Fruit fly (Drosophila melanogaster) whole organism, embryonic: ENCODE results near the gene p24-1.

Experiments
- Abd-B ChIP-seq: fragments of 200-800 bp; sonication (Bioruptor generic); optimal IDR thresholded peaks from 2 replicates; lab custom pipeline; 2018; ENCODE audit warnings: missing biosample characterization, mild to moderate bottlenecking, missing genetic modification characterization, moderate library complexity
- CG10147 ChIP-seq: fragments of 200-800 bp; sonication (Bioruptor generic); optimal IDR thresholded peaks from 2 replicates; lab custom pipeline; 2019; ENCODE audit warnings: missing biosample characterization, mild to moderate bottlenecking, missing genetic modification characterization, moderate library complexity
- CG10209 ChIP-seq: fragments of 200-800 bp; sonication (Bioruptor generic); optimal IDR thresholded peaks from 3 replicates; lab custom pipeline; 2017; ENCODE audit warnings: missing biosample characterization, mild to moderate bottlenecking, missing genetic modification characterization, missing genetic modification reagents
- CG10321 ChIP-seq: fragments of 200-800 bp; sonication (Bioruptor generic); IDR thresholded peaks from 2 replicates; pipeline ENCODE4 v1.3.6; 2022; ENCODE audit warnings: missing biosample characterization, missing genetic modification characterization
- CG10366 ChIP-seq: fragments of 200-800 bp; sonication (Bioruptor generic); IDR thresholded peaks from 2 replicates; pipeline ENCODE4 v1.3.6; 2022; ENCODE audit warnings: missing biosample characterization, missing genetic modification characterization
- CG11085 ChIP-seq: fragments of 200-800 bp; sonication (Bioruptor generic); IDR thresholded peaks from 2 replicates; pipeline ENCODE4 v1.3.6; 2022; ENCODE audit warnings: missing biosample characterization, missing genetic modification characterization
- CG11398 ChIP-seq: fragments of 200-800 bp; sonication (Bioruptor generic); optimal IDR thresholded peaks from 2 replicates; lab custom pipeline; 2016; ENCODE audit warnings: missing biosample characterization, missing genetic modification characterization
- CG12071 ChIP-seq: fragments of 200-800 bp; sonication (Bioruptor generic); optimal IDR thresholded peaks from 3 replicates; lab custom pipeline; 2018; ENCODE audit warnings: missing biosample characterization, mild to moderate bottlenecking, missing genetic modification characterization
- CG12299 ChIP-seq: fragments of 200-800 bp; sonication (Bioruptor generic); optimal IDR thresholded peaks from 2 replicates; lab custom pipeline; 2018; ENCODE audit warnings: missing biosample characterization, mild to moderate bottlenecking, missing genetic modification characterization
- CG12744 ChIP-seq: fragments of 200-800 bp; sonication (Bioruptor generic); optimal IDR thresholded peaks from 2 replicates; lab custom pipeline; 2016; ENCODE audit warnings: missing biosample characterization, missing genetic modification characterization
- CG14441 ChIP-seq: fragments of 200-800 bp; sonication (Bioruptor generic); IDR thresholded peaks from 2 replicates; pipeline ENCODE4 v1.3.6; 2022; ENCODE audit warnings: missing biosample characterization, missing genetic modification characterization
- CG17612 ChIP-seq: fragments of 200-800 bp; sonication (Bioruptor generic); IDR thresholded peaks from 2 replicates; pipeline ENCODE4 v1.3.6; 2022; ENCODE audit warnings: missing biosample characterization, missing genetic modification characterization
- CG17802 ChIP-seq: fragments of 200-800 bp; sonication (Bioruptor generic); optimal IDR thresholded peaks from 2 replicates; lab custom pipeline; 2018; ENCODE audit warnings: missing biosample characterization, mild to moderate bottlenecking, missing genetic modification characterization, moderate library complexity
- CG2202 ChIP-seq: fragments of 200-800 bp; sonication (Bioruptor generic); optimal IDR thresholded peaks from 2 replicates; lab custom pipeline; 2018; ENCODE audit warnings: missing biosample characterization, mild to moderate bottlenecking, missing genetic modification characterization
- CG3847 ChIP-seq: fragments of 200-800 bp; sonication (Bioruptor generic); IDR thresholded peaks from 2 replicates; pipeline ENCODE4 v1.3.6; 2022; ENCODE audit warnings: missing biosample characterization, missing genetic modification characterization
- CG4360 ChIP-seq: fragments of 200-800 bp; sonication (Bioruptor generic); IDR thresholded peaks from 2 replicates; pipeline ENCODE4 v1.3.6; 2022; ENCODE audit warnings: missing biosample characterization, missing genetic modification characterization
- CG4707 ChIP-seq: fragments of 200-800 bp; sonication (Bioruptor generic); optimal IDR thresholded peaks from 2 replicates; lab custom pipeline; 2018; ENCODE audit warnings: missing biosample characterization, mild to moderate bottlenecking, missing genetic modification characterization, moderate library complexity
- CG4854 ChIP-seq: fragments of 200-800 bp; sonication (Bioruptor generic); optimal IDR thresholded peaks from 2 replicates; lab custom pipeline; 2016; ENCODE audit warnings: missing biosample characterization, missing genetic modification characterization, inconsistent platforms
- CG7786 ChIP-seq: fragments of 200-800 bp; sonication (Bioruptor generic); optimal IDR thresholded peaks from 2 replicates; lab custom pipeline; 2016; ENCODE audit warnings: missing biosample characterization, missing genetic modification characterization
- CG7928 ChIP-seq: fragments of 200-800 bp; sonication (Bioruptor generic); optimal IDR thresholded peaks from 2 replicates; lab custom pipeline; 2017; ENCODE audit warnings: missing biosample characterization, mild to moderate bottlenecking, missing genetic modification characterization
- CrebB ChIP-seq: fragments of 200-800 bp; sonication (Bioruptor generic); optimal IDR thresholded peaks from 3 replicates; lab custom pipeline; 2018; ENCODE audit warnings: missing biosample characterization, mild to moderate bottlenecking, missing genetic modification characterization
- Elba2 ChIP-seq: fragments of 200-800 bp; sonication (Bioruptor generic); optimal IDR thresholded peaks from 3 replicates; lab custom pipeline; 2016; ENCODE audit warnings: missing biosample characterization, missing genetic modification characterization
- Ets65A ChIP-seq: fragments of 200-800 bp; sonication (Bioruptor generic); peaks from one replicate; lab custom pipeline; 2016; ENCODE audit warnings: missing biosample characterization, missing genetic modification characterization
- Fer3 ChIP-seq: fragments of 200-800 bp; sonication (Bioruptor generic); optimal IDR thresholded peaks from 2 replicates; lab custom pipeline; 2018; ENCODE audit warnings: missing biosample characterization, mild to moderate bottlenecking, missing genetic modification characterization, moderate library complexity
- HHEX ChIP-seq: fragments of 200-800 bp; sonication (Bioruptor generic); optimal IDR thresholded peaks from 3 replicates; lab custom pipeline; 2017; ENCODE audit warnings: missing biosample characterization, mild to moderate bottlenecking, missing genetic modification characterization, missing genetic modification reagents
- Hr39 ChIP-seq: fragments of >200 bp; optimal IDR thresholded peaks from 2 replicates; lab custom pipeline; 2017
- Lhr ChIP-seq: fragments of 200-800 bp; sonication (Bioruptor generic); optimal IDR thresholded peaks from 3 replicates; lab custom pipeline; 2017; ENCODE audit warnings: mild to moderate bottlenecking, missing biosample characterization, missing genetic modification reagents, missing genetic modification characterization
- NK7.1 ChIP-seq: fragments of 200-800 bp; sonication (Bioruptor generic); optimal IDR thresholded peaks from 3 replicates; lab custom pipeline; 2016; ENCODE audit warnings: missing biosample characterization, missing genetic modification characterization
- Nf-YC ChIP-seq: fragments of 200-800 bp; optimal IDR thresholded peaks from 3 replicates; lab custom pipeline; 2019; ENCODE audit warnings: missing biosample characterization, mild to moderate bottlenecking, missing genetic modification characterization, moderate library complexity
- Optix ChIP-seq: fragments of 200-800 bp; sonication (Bioruptor generic); IDR thresholded peaks from 3 replicates; pipeline ENCODE4 v1.3.6; 2022; ENCODE audit warnings: missing biosample characterization, missing genetic modification characterization
- ato ChIP-seq: fragments of 200-800 bp; sonication (Bioruptor generic); IDR thresholded peaks from 2 replicates; pipeline ENCODE4 v1.3.6; 2022; ENCODE audit warnings: missing biosample characterization, missing genetic modification characterization; ENCODE audit not compliant: partially characterized antibody
- bcd ChIP-seq: fragments of 200-800 bp; sonication (Bioruptor generic); optimal IDR thresholded peaks from 2 replicates; lab custom pipeline; 2017; ENCODE audit warnings: missing biosample characterization, mild to moderate bottlenecking, missing genetic modification characterization
- bowl ChIP-seq: fragments of 200-800 bp; sonication (Bioruptor generic); IDR thresholded peaks from 2 replicates; pipeline ENCODE4 v1.3.6; 2022; ENCODE audit warnings: missing biosample characterization, missing genetic modification characterization
- chm ChIP-seq: fragments of 200-800 bp; sonication (Bioruptor generic); IDR thresholded peaks from 2 replicates; pipeline ENCODE4 v1.3.6; 2022; ENCODE audit warnings: missing biosample characterization, missing genetic modification characterization
- cwo ChIP-seq: fragments of 200-800 bp; sonication (Bioruptor generic); optimal IDR thresholded peaks from 3 replicates; lab custom pipeline; 2017; ENCODE audit warnings: missing biosample characterization, missing genetic modification characterization, mild to moderate bottlenecking, moderate library complexity, missing genetic modification reagents
- disco-r ChIP-seq: fragments of 200-800 bp; sonication (Bioruptor generic); optimal IDR thresholded peaks from 2 replicates; lab custom pipeline; 2016; ENCODE audit warnings: missing biosample characterization, missing genetic modification characterization
- exex ChIP-seq: fragments of 200-800 bp; sonication (Bioruptor generic); optimal IDR thresholded peaks from 4 replicates; lab custom pipeline; 2018; ENCODE audit warnings: missing biosample characterization, mild to moderate bottlenecking, missing genetic modification characterization, moderate library complexity
- fd96Cb ChIP-seq: fragments of 200-800 bp; sonication (Bioruptor generic); optimal IDR thresholded peaks from 2 replicates; lab custom pipeline; 2018; ENCODE audit warnings: missing biosample characterization, mild to moderate bottlenecking, missing genetic modification characterization, moderate library complexity
- grau ChIP-seq: fragments of 200-800 bp; optimal IDR thresholded peaks from 3 replicates; lab custom pipeline; 2019; ENCODE audit warnings: missing biosample characterization, mild to moderate bottlenecking, missing genetic modification characterization, moderate library complexity
- lbe ChIP-seq: fragments of 200-800 bp; sonication (Bioruptor generic); optimal IDR thresholded peaks from 2 replicates; lab custom pipeline; 2016; ENCODE audit warnings: missing biosample characterization, mild to moderate bottlenecking, missing genetic modification characterization
- mam ChIP-seq: fragments of 200-800 bp; sonication (Bioruptor generic); optimal IDR thresholded peaks from 3 replicates; lab custom pipeline; 2016; ENCODE audit warnings: missing biosample characterization, missing genetic modification characterization
- mld ChIP-seq: fragments of 200-800 bp; sonication (Bioruptor generic); IDR thresholded peaks from 3 replicates; pipeline ENCODE4 v1.3.6; 2022; ENCODE audit warnings: missing biosample characterization, missing genetic modification characterization; ENCODE audit not compliant: partially characterized antibody
- otp ChIP-seq: fragments of 200-800 bp; sonication (Bioruptor generic); IDR thresholded peaks from 3 replicates; pipeline ENCODE4, ENCODE4 v1.3.6; 2022; ENCODE audit warnings: missing biosample characterization, missing genetic modification characterization
- pb ChIP-seq: fragments of 200-800 bp; sonication (Bioruptor generic); optimal IDR thresholded peaks from 3 replicates; lab custom pipeline; 2016; ENCODE audit warnings: missing biosample characterization, missing genetic modification characterization
- phol ChIP-seq: fragments of 200-800 bp; sonication (Bioruptor generic); optimal IDR thresholded peaks from 3 replicates; lab custom pipeline; 2018; ENCODE audit warnings: missing biosample characterization, mild to moderate bottlenecking, missing genetic modification characterization, moderate library complexity
- schlank ChIP-seq: fragments of 200-800 bp; sonication (Bioruptor generic); optimal IDR thresholded peaks from 2 replicates; lab custom pipeline; 2018; ENCODE audit warnings: missing biosample characterization, mild to moderate bottlenecking, missing genetic modification characterization
- sens ChIP-seq: fragments of 200-800 bp; sonication (Bioruptor generic); peaks from one replicate; lab custom pipeline; 2016; ENCODE audit warnings: missing biosample characterization, missing genetic modification characterization
- sens-2 ChIP-seq: fragments of 200-800 bp; sonication (Bioruptor generic); IDR thresholded peaks from 2 replicates; pipeline ENCODE4 v1.3.6; 2022; ENCODE audit warnings: missing biosample characterization, missing genetic modification characterization
- seq ChIP-seq: fragments of 200-800 bp; sonication (Bioruptor generic); IDR thresholded peaks from 2 replicates; pipeline ENCODE4 v1.3.6; 2022; ENCODE audit warnings: missing biosample characterization, missing genetic modification characterization
- slbo ChIP-seq: fragments of 200-800 bp; sonication (Bioruptor generic); IDR thresholded peaks from 2 replicates; pipeline ENCODE4 v1.3.6; 2022; ENCODE audit warnings: missing biosample characterization, missing genetic modification characterization

Gene p24-1

DNA sequence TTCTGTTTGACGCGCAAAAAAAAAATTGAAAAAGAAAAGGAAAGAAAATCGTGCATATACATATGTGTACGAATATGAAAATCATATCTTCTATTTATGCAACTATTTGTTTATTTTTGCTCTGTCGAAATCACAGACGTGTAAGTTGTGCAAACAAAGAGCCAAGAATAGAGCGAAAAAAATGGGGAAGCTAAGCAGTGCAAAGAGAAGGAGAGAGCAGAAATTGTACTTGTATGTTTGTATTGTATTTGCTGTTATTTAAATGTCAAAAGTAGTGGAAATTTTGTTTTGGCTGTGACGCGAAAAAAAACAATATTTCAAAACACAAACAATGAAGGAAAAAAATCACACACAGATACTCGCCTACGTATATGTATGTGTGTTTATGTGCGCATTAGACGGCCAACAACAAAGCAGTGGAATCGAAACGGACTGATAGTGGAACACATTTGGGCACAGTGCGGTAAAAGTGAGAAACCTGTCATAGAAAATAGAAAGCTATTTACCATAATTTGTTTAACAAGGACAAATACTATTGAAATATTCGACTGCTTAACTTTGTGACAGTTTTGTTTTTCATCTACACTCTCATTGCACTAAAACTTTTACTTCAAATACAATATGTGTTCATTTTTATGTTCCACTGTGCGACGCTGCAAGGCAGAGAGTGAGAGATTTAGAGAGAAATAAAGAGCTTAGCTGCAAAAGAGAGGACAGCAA lies 34.1 kb downstream of the p24-1 start (continued):
- peak; percentile 89 for TF ChIP-seq CG2202 (tag; lab: Kevin White, UChicago)
- peak; percentile 96 for TF ChIP-seq chm (GFP tag; lab: Robert Waterston, UW)
- peak; percentile 91 for TF ChIP-seq cwo
- peak; percentile 84 for TF ChIP-seq CG4360 (GFP tag; lab: Robert Waterston, UW)
- peak; percentile 100 for TF ChIP-seq sens (GFP tag; lab: Kevin White, UChicago)
- peak; percentile 88 for TF ChIP-seq Abd-B
- TF ChIP-seq Hr39 (lab: Kevin White, UChicago) = no peak
- peak; percentile 48 for TF ChIP-seq CG7928
- TF ChIP-seq CG12071 = peak; percentile 94
- peak; percentile 95 for TF ChIP-seq seq
- peak; percentile 87 for TF ChIP-seq bowl
- TF ChIP-seq Fer3 = peak; percentile 92
- peak; percentile 78 for TF ChIP-seq Lhr
- peak; percentile 95 for TF ChIP-seq mam
- peak; percentile 91 for TF ChIP-seq CG12744 (GFP tag; lab: Kevin White, UChicago)
- TF ChIP-seq schlank (tag; lab: Kevin White, UChicago) = peak; percentile 87
- TF ChIP-seq Optix (GFP tag; lab: Robert Waterston, UW) = peak; percentile 94
- TF ChIP-seq CG3847 (GFP tag; lab: Robert Waterston, UW) = peak; percentile 89
- peak; percentile 73 for TF ChIP-seq CG17612 (GFP tag; lab: Robert Waterston, UW)
- peak; percentile 99 for TF ChIP-seq Ets65A
- TF ChIP-seq slbo = peak; percentile 94
- peak; percentile 96 for TF ChIP-seq fd96Cb
- peak; percentile 21 for TF ChIP-seq Elba2 (GFP tag; lab: Kevin White, UChicago)
- peak; percentile 71 for TF ChIP-seq CG10321
- peak; percentile 99 for TF ChIP-seq CG4707 (GFP tag; lab: Kevin White, UChicago)
- TF ChIP-seq sens-2 (GFP tag; lab: Robert Waterston, UW) = peak; percentile 91
- TF ChIP-seq CrebB (tag; lab: Kevin White, UChicago) = peak; percentile 91
- peak; percentile 74 for TF ChIP-seq exex (tag; lab: Kevin White, UChicago)
- TF ChIP-seq pb (GFP tag; lab: Kevin White, UChicago) = peak; percentile 93
- peak; percentile 96 for TF ChIP-seq CG11398 (GFP tag; lab: Kevin White, UChicago)
- TF ChIP-seq NK7.1 (GFP tag; lab: Kevin White, UChicago) = peak; percentile 87
- TF ChIP-seq CG14441 = peak; percentile 94
- TF ChIP-seq lbe = peak; percentile 91
- TF ChIP-seq Nf-YC (tag; lab: Kevin White, UChicago) = peak; percentile 84
- peak; percentile 96 for TF ChIP-seq CG7786 (GFP tag; lab: Kevin White, UChicago)
- TF ChIP-seq ato (GFP tag; lab: Robert Waterston, UW) = no peak
- TF ChIP-seq grau (tag; lab: Kevin White, UChicago) = peak; percentile 94
- TF ChIP-seq CG4854 (GFP tag; lab: Kevin White, UChicago) = peak; percentile 84
- TF ChIP-seq CG11085 (GFP tag; lab: Robert Waterston, UW) = peak; percentile 85
- TF ChIP-seq otp (GFP tag; lab: Robert Waterston, UW) = peak; percentile 95
- peak; percentile 91 for TF ChIP-seq HHEX (GFP tag; lab: Kevin White, UChicago)
- TF ChIP-seq bcd (GFP tag; lab: Kevin White, UChicago) = peak; percentile 89
- peak; percentile 95 for TF ChIP-seq CG10366
- TF ChIP-seq mld (GFP tag; lab: Robert Waterston, UW) = no peak
- TF ChIP-seq CG12299 (tag; lab: Kevin White, UChicago) = peak; percentile 88
- peak; percentile 93 for TF ChIP-seq CG10209 (GFP tag; lab: Kevin White, UChicago)
- TF ChIP-seq phol = peak; percentile 92
- TF ChIP-seq disco-r = peak; percentile 89
- TF ChIP-seq CG17802 (tag; lab: Kevin White, UChicago) = peak; percentile 69
- TF ChIP-seq CG10147 (GFP tag; lab: Kevin White, UChicago) = peak; percentile 77
